Worm (Caenorhabditis elegans) whole organism, young adult: ENCODE results near the gene inpp-5K.

Source experiments
- F37B4.10 ChIP-seq: fragments of 200-800 bp; sonication (Bioruptor generic); IDR thresholded peaks from 2 replicates; pipeline ENCODE4 v1.3.6; 2022; ENCODE audit warnings: missing genetic modification characterization, missing compliant biosample characterization
- F57A8.1 ChIP-seq: fragments of 200-800 bp; sonication (Bioruptor generic); optimal IDR thresholded peaks from 2 replicates; lab custom pipeline; 2018; ENCODE audit warnings: mild to moderate bottlenecking, missing genetic modification characterization, moderate library complexity, missing compliant biosample characterization
- Y56A3A.18 ChIP-seq: fragments of 200-800 bp; sonication (Bioruptor generic); IDR thresholded peaks from 2 replicates; pipeline ENCODE4 v1.3.6; 2022; ENCODE audit warnings: missing genetic modification reagents, missing genetic modification characterization, missing compliant biosample characterization
- ama-1 ChIP-seq, 3 experiments: fragments of 150-350 bp in 1 of 3; sonication (generic microtip) in 2 of 3; optimal IDR thresholded peaks; 2 replicates each; lab custom pipeline; 2014 to 2018; ENCODE audit warnings: missing biosample characterization in 2 of 3, missing genetic modification characterization in 2 of 3, missing genetic modification reagents in 2 of 3
- ceh-27 ChIP-seq: fragments of 200-800 bp; sonication (Bioruptor generic); optimal IDR thresholded peaks from 2 replicates; lab custom pipeline; 2018; ENCODE audit warnings: mild to moderate bottlenecking, missing genetic modification characterization, moderate library complexity, missing compliant biosample characterization
- ekl-4 ChIP-seq: fragments of 200-800 bp; sonication (Bioruptor generic); IDR thresholded peaks from 2 replicates; pipeline ENCODE4 v1.3.6; 2022; ENCODE audit warnings: missing genetic modification reagents, missing genetic modification characterization, missing compliant biosample characterization
- him-1 ChIP-seq: sonication (generic microtip); optimal IDR thresholded peaks from 2 replicates; lab custom pipeline; 2016; ENCODE audit warnings: missing genotype, missing genetic modification reagents, missing genetic modification characterization, missing compliant biosample characterization
- hlh-12 ChIP-seq: sonication (generic microtip); optimal IDR thresholded peaks from 2 replicates; lab custom pipeline; 2016; ENCODE audit warnings: missing genetic modification characterization, missing compliant biosample characterization
- nhr-179 ChIP-seq: sonication (generic microtip); optimal IDR thresholded peaks from 2 replicates; lab custom pipeline; 2016; ENCODE audit warnings: mild to moderate bottlenecking, missing genetic modification characterization, missing compliant biosample characterization
- sdz-38 ChIP-seq: sonication (generic microtip); optimal IDR thresholded peaks from 2 replicates; lab custom pipeline; 2016; ENCODE audit warnings: missing genotype, missing genetic modification characterization, missing compliant biosample characterization
- snpc-4 ChIP-seq, 5 experiments: fragments of 150-350 bp in 1 of 5; sonication (generic microtip) in 4 of 5; optimal IDR thresholded peaks; 2 replicates each; lab custom pipeline; 2014 to 2018; ENCODE audit warnings: missing genetic modification characterization in 5 of 5, missing biosample characterization in 3 of 5, antibody characterized with exemption in 2 of 5, mild to moderate bottlenecking in 2 of 5, missing compliant biosample characterization in 2 of 5, missing genotype in 2 of 5, moderate library complexity in 2 of 5, missing genetic modification reagents in 1 of 5
- somi-1 ChIP-seq: fragments of 200-800 bp; sonication (Bioruptor generic); optimal IDR thresholded peaks from 2 replicates; lab custom pipeline; 2018; ENCODE audit warnings: mild to moderate bottlenecking, missing genetic modification characterization, missing compliant biosample characterization

ce11 chrIII:8117155-8117554, 44.0 kb downstream of the inpp-5K start:
- TF ChIP-seq snpc-4 (GFP tag; optimal IDR thresholded peaks at IDR 0.05; lab: Kevin White, UChicago) (no peak), snpc-4 (tag; optimal IDR thresholded peaks at IDR 0.05; lab: Kevin White, UChicago) (no peak), sdz-38 (tag; lab: Kevin White, UChicago) (no peak), him-1 (tag; lab: Kevin White, UChicago) (no peak), Y56A3A.18 (GFP tag; lab: Robert Waterston, UW) (no peak), nhr-179 (tag; lab: Kevin White, UChicago) (no peak), hlh-12 (tag; lab: Kevin White, UChicago) (no peak), somi-1 (GFP tag; lab: Kevin White, UChicago) (no peak), ekl-4 (GFP tag; lab: Robert Waterston, UW) (no peak), ama-1 (optimal IDR thresholded peaks at IDR 0.05; lab: Kevin White, UChicago) (no peak), ama-1 (GFP tag; optimal IDR thresholded peaks at IDR 0.05; lab: Kevin White, UChicago) (no peak), ceh-27 (no peak), F37B4.10 (GFP tag; lab: Robert Waterston, UW) (no peak), F57A8.1 (no peak)
